Fruit fly (Drosophila melanogaster) whole organism, prepupa: Measurements from ENCODE around the gene Adgf-D.

Experiments used
- CG10669 ChIP-seq: fragments of 200-800 bp; sonication (Bioruptor generic); optimal IDR thresholded peaks from 3 replicates; lab custom pipeline; 2018; ENCODE audit warnings: missing biosample characterization, mild to moderate bottlenecking, missing genetic modification characterization, moderate library complexity
- CG11762 ChIP-seq: fragments of 200-800 bp; sonication (Bioruptor generic); optimal IDR thresholded peaks from 3 replicates; lab custom pipeline; 2016; ENCODE audit warnings: missing biosample characterization, missing genetic modification characterization; ENCODE audit not compliant: insufficient read depth
- CG11902 ChIP-seq: fragments of 200-800 bp; sonication (Bioruptor generic); optimal IDR thresholded peaks from 3 replicates; lab custom pipeline; 2016; ENCODE audit warnings: missing biosample characterization, missing genetic modification characterization
- CG1621 ChIP-seq: fragments of 200-800 bp; sonication (Bioruptor generic); optimal IDR thresholded peaks from 3 replicates; lab custom pipeline; 2018; ENCODE audit warnings: missing biosample characterization, mild to moderate bottlenecking, missing genetic modification characterization
- CG3032 ChIP-seq: fragments of 200-800 bp; optimal IDR thresholded peaks from 2 replicates; lab custom pipeline; 2019; ENCODE audit warnings: missing biosample characterization, mild to moderate bottlenecking, missing genetic modification characterization, moderate library complexity
- CG31627 ChIP-seq: fragments of 200-800 bp; sonication (Bioruptor generic); optimal IDR thresholded peaks from 3 replicates; lab custom pipeline; 2016; ENCODE audit warnings: missing biosample characterization, missing genetic modification characterization
- CG32006 ChIP-seq: fragments of 200-800 bp; sonication (Bioruptor generic); optimal IDR thresholded peaks from 3 replicates; lab custom pipeline; 2017; ENCODE audit warnings: missing biosample characterization, mild to moderate bottlenecking, missing genetic modification characterization
- CG3919 ChIP-seq: fragments of 200-800 bp; sonication (Bioruptor generic); optimal IDR thresholded peaks from 3 replicates; lab custom pipeline; 2016; ENCODE audit warnings: missing biosample characterization, missing genetic modification characterization
- CG6163 ChIP-seq: fragments of 200-800 bp; sonication (Bioruptor generic); IDR thresholded peaks from 3 replicates; pipeline ENCODE4 v1.3.6; 2022; ENCODE audit warnings: missing biosample characterization, missing genetic modification characterization
- CG6276 ChIP-seq: fragments of 200-800 bp; sonication (Bioruptor generic); optimal IDR thresholded peaks from 2 replicates; lab custom pipeline; 2017; ENCODE audit warnings: missing biosample characterization, mild to moderate bottlenecking, missing genetic modification characterization
- CG6792 ChIP-seq: fragments of 200-800 bp; sonication (Bioruptor generic); optimal IDR thresholded peaks from 3 replicates; lab custom pipeline; 2016; ENCODE audit warnings: missing biosample characterization, missing genetic modification characterization
- CG8119 ChIP-seq: fragments of 200-800 bp; sonication (Bioruptor generic); IDR thresholded peaks from 3 replicates; pipeline ENCODE4 v1.3.6; 2022; ENCODE audit warnings: missing biosample characterization, missing genetic modification characterization
- CG8319 ChIP-seq: fragments of 200-800 bp; sonication (Bioruptor generic); optimal IDR thresholded peaks from 3 replicates; lab custom pipeline; 2016; ENCODE audit warnings: missing biosample characterization, missing genetic modification characterization
- CG9139 ChIP-seq: fragments of 200-800 bp; sonication (Bioruptor generic); optimal IDR thresholded peaks from 3 replicates; lab custom pipeline; 2017; ENCODE audit warnings: missing biosample characterization, mild to moderate bottlenecking, missing genetic modification characterization
- Eip75B ChIP-seq: fragments of 200-800 bp; sonication (Bioruptor generic); optimal IDR thresholded peaks from 3 replicates; lab custom pipeline; 2016; ENCODE audit warnings: missing biosample characterization, missing genetic modification characterization
- Eip93F ChIP-seq: fragments of 200-800 bp; sonication (Bioruptor generic); optimal IDR thresholded peaks from 2 replicates; lab custom pipeline; 2016; ENCODE audit warnings: missing biosample characterization, mild to moderate bottlenecking, missing genetic modification characterization
- Ets21C ChIP-seq: fragments of 200-800 bp; sonication (Bioruptor generic); optimal IDR thresholded peaks from 3 replicates; lab custom pipeline; 2016; ENCODE audit warnings: missing biosample characterization, missing genetic modification characterization
- Gug ChIP-seq: fragments of 200-800 bp; sonication (Bioruptor generic); IDR thresholded peaks from 2 replicates; pipeline ENCODE4 v1.3.6; 2022; ENCODE audit warnings: missing biosample characterization, missing genetic modification characterization
- Hr39 ChIP-seq: fragments of 200-800 bp; sonication (Bioruptor generic); optimal IDR thresholded peaks from 2 replicates; lab custom pipeline; 2016; ENCODE audit warnings: missing biosample characterization, missing genetic modification characterization
- Hr4 ChIP-seq: fragments of 200-800 bp; sonication (Bioruptor generic); optimal IDR thresholded peaks from 3 replicates; lab custom pipeline; 2016; ENCODE audit warnings: missing biosample characterization, missing genetic modification characterization
- Met ChIP-seq: fragments of 200-800 bp; sonication (Bioruptor generic); optimal IDR thresholded peaks from 3 replicates; lab custom pipeline; 2016; ENCODE audit warnings: missing biosample characterization, missing genetic modification characterization
- OdsH ChIP-seq: fragments of 200-800 bp; sonication (Bioruptor generic); optimal IDR thresholded peaks from 3 replicates; lab custom pipeline; 2016; ENCODE audit warnings: missing biosample characterization, missing genetic modification characterization
- Sox102F ChIP-seq: fragments of 200-800 bp; sonication (Bioruptor generic); optimal IDR thresholded peaks from 2 replicates; lab custom pipeline; 2016; ENCODE audit warnings: missing biosample characterization, mild to moderate bottlenecking, missing genetic modification characterization
- Sox14 ChIP-seq: fragments of 200-800 bp; sonication (Bioruptor generic); optimal IDR thresholded peaks from 3 replicates; lab custom pipeline; 2016; ENCODE audit warnings: missing biosample characterization, missing genetic modification characterization
- achi ChIP-seq: fragments of 200-800 bp; sonication (Bioruptor generic); optimal IDR thresholded peaks from 3 replicates; lab custom pipeline; 2016; ENCODE audit warnings: missing biosample characterization, missing genetic modification characterization
- acj6 ChIP-seq: fragments of 200-800 bp; sonication (Bioruptor generic); optimal IDR thresholded peaks from 3 replicates; lab custom pipeline; 2016; ENCODE audit warnings: missing biosample characterization, missing genetic modification characterization
- cyc ChIP-seq: fragments of 200-800 bp; sonication (Bioruptor generic); optimal IDR thresholded peaks from 3 replicates; lab custom pipeline; 2016; ENCODE audit warnings: missing biosample characterization, missing genetic modification characterization
- dsx ChIP-seq: fragments of 200-800 bp; optimal IDR thresholded peaks from 3 replicates; lab custom pipeline; 2019; ENCODE audit warnings: missing biosample characterization, mild to moderate bottlenecking, missing genetic modification characterization, moderate library complexity; ENCODE audit not compliant: poor library complexity, severe bottlenecking
- esn ChIP-seq: fragments of 200-800 bp; sonication (Bioruptor generic); optimal IDR thresholded peaks from 2 replicates; lab custom pipeline; 2016; ENCODE audit warnings: missing biosample characterization, mild to moderate bottlenecking, missing genetic modification characterization, moderate library complexity
- fd85E ChIP-seq: fragments of 200-800 bp; sonication (Bioruptor generic); optimal IDR thresholded peaks from 3 replicates; lab custom pipeline; 2016; ENCODE audit warnings: missing biosample characterization, missing genetic modification characterization
- fkh ChIP-seq: fragments of 200-800 bp; sonication (Bioruptor generic); optimal IDR thresholded peaks from 3 replicates; lab custom pipeline; 2017; ENCODE audit warnings: missing biosample characterization, mild to moderate bottlenecking, missing genetic modification characterization, moderate library complexity
- lz ChIP-seq: fragments of 200-800 bp; sonication (Bioruptor generic); optimal IDR thresholded peaks from 3 replicates; lab custom pipeline; 2016; ENCODE audit warnings: missing biosample characterization, missing genetic modification characterization
- pdm3 ChIP-seq: fragments of 200-800 bp; sonication (Bioruptor generic); optimal IDR thresholded peaks from 3 replicates; lab custom pipeline; 2016; ENCODE audit warnings: missing biosample characterization, missing genetic modification characterization
- salr ChIP-seq, 2 experiments: fragments of 200-800 bp; sonication (Bioruptor generic); optimal IDR thresholded peaks; 3 replicates each; lab custom pipeline; 2016 to 2018; ENCODE audit warnings: missing biosample characterization in 2 of 2, missing genetic modification characterization in 2 of 2, mild to moderate bottlenecking in 1 of 2
- svp ChIP-seq: fragments of 200-800 bp; sonication (Bioruptor generic); peaks from one replicate; lab custom pipeline; 2016; ENCODE audit warnings: missing biosample characterization, missing genetic modification characterization
- topi ChIP-seq: fragments of 200-800 bp; sonication (Bioruptor generic); optimal IDR thresholded peaks from 3 replicates; lab custom pipeline; 2016; ENCODE audit warnings: missing biosample characterization, missing genetic modification characterization
- vri ChIP-seq: fragments of 200-800 bp; sonication (Bioruptor generic); optimal IDR thresholded peaks from 3 replicates; lab custom pipeline; 2016; ENCODE audit warnings: missing biosample characterization, mild to moderate bottlenecking, missing genetic modification characterization

The Adgf-D gene

DNA sequence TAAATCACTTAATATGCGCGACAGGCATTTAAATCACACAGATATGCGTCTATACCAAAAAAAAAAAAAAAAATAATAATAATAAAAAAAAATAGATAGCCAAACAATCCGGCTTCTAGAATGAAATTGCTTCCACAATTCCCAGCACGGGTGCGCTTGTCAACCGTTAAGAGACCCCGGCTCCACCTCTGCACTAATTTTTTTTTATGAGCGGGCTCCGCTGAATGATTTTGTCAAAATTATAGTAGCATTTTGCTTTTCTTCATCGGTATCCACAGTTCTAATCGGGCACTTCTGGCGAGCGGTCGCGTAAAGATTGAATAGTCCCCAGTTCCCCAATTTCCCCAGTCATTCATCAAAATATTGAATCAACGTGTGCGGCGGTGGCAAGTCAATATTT, 1.3 kb upstream of the Adgf-D start, which contains the start of gene Adgf-C:
TSS of gene Adgf-C (plus strand) at position 301 of the 400 bp plus-strand sequence.
- no peak for TF ChIP-seq CG10669
- no peak for TF ChIP-seq CG11762 (GFP tag; lab: Kevin White, UChicago)

DNA sequence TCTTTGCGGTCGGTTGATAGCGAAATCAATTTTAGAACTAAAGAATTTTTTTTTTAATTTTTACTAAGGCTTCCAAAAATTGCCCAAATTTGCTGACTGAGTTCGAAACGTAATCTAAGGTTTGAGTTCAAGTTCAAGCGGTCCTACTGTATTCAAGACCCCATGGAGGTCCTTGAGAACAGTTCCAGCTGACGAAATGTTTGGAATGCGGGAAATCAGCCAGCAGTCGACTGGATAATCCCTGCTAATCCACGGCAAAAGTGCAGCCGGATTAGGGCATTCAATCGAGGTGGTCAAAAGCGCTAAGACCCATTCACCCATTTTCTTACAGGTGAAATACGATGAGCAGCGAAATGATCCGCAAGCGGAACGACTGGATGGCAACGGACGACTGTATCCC, 4.5 kb downstream of the Adgf-D start, which contains the start of gene f-cup:
TSS of gene f-cup (minus strand) at position 101 of the 400 bp plus-strand sequence.
- TF ChIP-seq Met (no peak), CG6792 (no peak), CG10669 (no peak), fkh (GFP tag; lab: Kevin White, UChicago) (no peak), Sox14 (no peak)

DNA sequence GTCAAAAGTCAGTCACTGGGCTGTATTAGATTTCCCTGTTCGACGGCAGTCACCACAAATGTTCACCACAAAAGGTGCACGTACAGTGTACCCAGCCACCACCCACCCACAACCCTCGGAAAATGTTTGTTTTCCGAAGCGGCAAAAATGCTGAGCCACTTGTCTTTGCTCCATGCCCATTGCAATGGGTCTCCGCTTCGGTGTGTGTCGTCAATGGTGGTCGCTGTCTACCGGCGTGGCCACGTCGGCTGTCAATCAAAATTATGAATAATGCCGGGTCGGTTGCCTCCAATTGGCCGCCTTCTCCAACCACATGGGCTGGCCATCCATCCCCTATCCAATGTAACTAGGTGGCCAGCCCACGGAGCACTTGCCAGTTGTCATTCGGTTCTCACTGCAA, 5.0 kb downstream of the Adgf-D start, which contains the start of gene ninaB:
TSS of gene ninaB (plus strand) at position 374 of the 400 bp plus-strand sequence.
- TF ChIP-seq CG32006 (GFP tag; lab: Kevin White, UChicago) (no peak), esn (GFP tag; lab: Kevin White, UChicago) (no peak), CG3032 (no peak), OdsH (no peak), Sox102F (no peak), CG8319 (GFP tag; lab: Kevin White, UChicago) (no peak), CG31627 (GFP tag; lab: Kevin White, UChicago) (no peak), CG6163 (GFP tag; lab: Robert Waterston, UW) (no peak), Eip93F (GFP tag; lab: Kevin White, UChicago) (no peak), achi (GFP tag; lab: Kevin White, UChicago) (no peak), fd85E (GFP tag; lab: Kevin White, UChicago) (no peak), Eip75B (no peak), CG10669 (no peak), topi (GFP tag; lab: Kevin White, UChicago) (no peak), salr (GFP tag; optimal IDR thresholded peaks at IDR 0.05; lab: Kevin White, UChicago) (no peak), CG1621 (no peak), Gug (GFP tag; lab: Robert Waterston, UW) (no peak), CG8119 (GFP tag; lab: Robert Waterston, UW) (no peak), pdm3 (GFP tag; lab: Kevin White, UChicago) (no peak), cyc (GFP tag; lab: Kevin White, UChicago) (no peak)

DNA sequence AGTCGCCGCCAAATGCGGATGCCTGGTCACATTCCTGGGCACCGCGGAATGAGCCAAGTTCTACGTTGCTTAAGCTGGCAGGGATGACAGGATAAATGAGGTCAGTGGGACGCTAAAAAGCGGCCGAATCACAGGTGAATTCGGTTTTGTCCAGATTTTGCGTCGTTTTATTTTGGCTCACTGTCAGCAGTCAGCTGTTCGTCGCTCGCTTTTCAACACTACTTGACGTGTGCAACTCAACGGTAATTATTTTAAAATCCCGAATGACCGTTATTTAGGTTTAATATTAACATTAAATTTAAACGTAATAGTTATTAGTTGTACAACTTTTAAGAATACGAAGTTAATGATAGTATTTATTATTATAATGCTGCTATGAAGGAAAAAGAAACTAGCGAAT, 5.9 kb downstream of the Adgf-D start:
- no peak for TF ChIP-seq CG11902 (GFP tag; lab: Kevin White, UChicago)
- no peak for TF ChIP-seq lz
- TF ChIP-seq CG3919 (GFP tag; lab: Kevin White, UChicago), result no peak
- no peak for TF ChIP-seq Hr4

DNA sequence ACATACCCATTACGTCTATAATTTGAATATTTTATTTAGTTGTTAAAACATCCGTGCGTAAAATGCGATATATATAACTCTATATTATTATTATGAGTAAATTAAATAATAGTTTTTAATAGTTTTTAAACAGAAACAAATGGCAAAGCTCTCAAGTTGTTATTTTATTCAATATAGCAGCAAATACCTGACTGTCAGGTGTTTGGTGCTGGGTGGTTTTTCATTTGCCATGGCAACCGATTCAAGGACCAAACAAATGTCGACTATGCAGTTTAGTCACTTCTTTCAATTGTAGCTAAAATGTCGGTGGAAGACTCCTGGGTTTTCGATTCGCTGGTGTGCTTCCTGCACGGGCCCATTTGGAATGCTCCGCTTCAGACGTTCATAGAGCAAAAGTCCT, 11.4 kb downstream of the Adgf-D start, which contains the start of gene CG14367:
TSS of gene CG14367 (plus strand) at position 301 of the 400 bp plus-strand sequence.
- TF ChIP-seq Hr39 (GFP tag; lab: Kevin White, UChicago) (no peak), CG11902 (GFP tag; lab: Kevin White, UChicago) (no peak), CG8119 (GFP tag; lab: Robert Waterston, UW) (no peak), Sox14 (no peak), cyc (GFP tag; lab: Kevin White, UChicago) (no peak), CG6276 (no peak), svp (GFP tag; lab: Kevin White, UChicago) (no peak), lz (no peak), Gug (GFP tag; lab: Robert Waterston, UW) (no peak), Ets21C (GFP tag; lab: Kevin White, UChicago) (no peak), vri (GFP tag; lab: Kevin White, UChicago) (no peak), Met (no peak), dsx (GFP tag; lab: Kevin White, UChicago) (no peak), CG9139 (GFP tag; lab: Kevin White, UChicago) (no peak), CG6792 (no peak), acj6 (GFP tag; lab: Kevin White, UChicago) (no peak), fkh (GFP tag; lab: Kevin White, UChicago) (no peak)
